Worm (Caenorhabditis elegans) whole organism, L2 larva: ENCODE data around the gene pifk-1.

Experiments
- nhr-12 ChIP-seq: fragments of 150-350 bp; optimal IDR thresholded peaks from 2 replicates; lab custom pipeline; 2014; ENCODE audit warnings: missing biosample characterization, missing genetic modification characterization
- nhr-237 ChIP-seq: fragments of 150-350 bp; optimal IDR thresholded peaks from 2 replicates; lab custom pipeline; 2014; ENCODE audit warnings: missing biosample characterization, missing genetic modification characterization

ce11 chrX:871957-872715 lies 52.2 kb downstream of the pifk-1 start, which contains the start of gene F56F10.1:
- TF ChIP-seq nhr-237 (no peak), nhr-12 (tag; lab: Kevin White, UChicago) (no peak)
